Fruit fly (Drosophila melanogaster) whole organism, embryonic: ENCODE results near the gene CG43116.

Experiments
- Ada2b ChIP-seq: fragments of 200-800 bp; sonication (Bioruptor generic); IDR thresholded peaks from 2 replicates; pipeline ENCODE4 v1.3.6; 2022; ENCODE audit warnings: missing biosample characterization, missing genetic modification characterization
- Asciz ChIP-seq: fragments of 200-800 bp; sonication (Bioruptor generic); optimal IDR thresholded peaks from 2 replicates; lab custom pipeline; 2017; ENCODE audit warnings: missing biosample characterization, mild to moderate bottlenecking, missing genetic modification characterization, missing genetic modification reagents
- Atf6 ChIP-seq: fragments of 200-800 bp; sonication (Bioruptor generic); IDR thresholded peaks from 2 replicates; pipeline ENCODE4 v1.3.6; 2022; ENCODE audit warnings: missing biosample characterization, missing genetic modification characterization
- CG10267 ChIP-seq: fragments of 200-800 bp; sonication (Bioruptor generic); optimal IDR thresholded peaks from 2 replicates; lab custom pipeline; 2018; ENCODE audit warnings: missing biosample characterization, mild to moderate bottlenecking, missing genetic modification characterization, moderate library complexity
- CG11560 ChIP-seq: fragments of 200-800 bp; sonication (Bioruptor generic); IDR thresholded peaks from 3 replicates; pipeline ENCODE4 v1.3.6; 2022; ENCODE audit warnings: missing biosample characterization, missing genetic modification characterization
- CG11696 ChIP-seq: fragments of 200-800 bp; sonication (Bioruptor generic); IDR thresholded peaks from 2 replicates; pipeline ENCODE4 v1.3.6; 2022; ENCODE audit warnings: missing biosample characterization, missing genetic modification characterization
- CG12219 ChIP-seq: fragments of 200-800 bp; sonication (Bioruptor generic); optimal IDR thresholded peaks from 3 replicates; lab custom pipeline; 2018; ENCODE audit warnings: missing biosample characterization, mild to moderate bottlenecking, missing genetic modification characterization
- CG12744 ChIP-seq: fragments of 200-800 bp; sonication (Bioruptor generic); optimal IDR thresholded peaks from 2 replicates; lab custom pipeline; 2016; ENCODE audit warnings: missing biosample characterization, missing genetic modification characterization
- CG15514 ChIP-seq: fragments of 200-800 bp; sonication (Bioruptor generic); optimal IDR thresholded peaks from 3 replicates; lab custom pipeline; 2017; ENCODE audit warnings: missing biosample characterization, missing genetic modification characterization, mild to moderate bottlenecking, moderate library complexity, missing genetic modification reagents
- CG1603 ChIP-seq: fragments of 200-800 bp; sonication (Bioruptor generic); optimal IDR thresholded peaks from 2 replicates; lab custom pipeline; 2019; ENCODE audit warnings: missing biosample characterization, mild to moderate bottlenecking, missing genetic modification characterization, moderate library complexity
- CG17829 ChIP-seq: fragments of 200-800 bp; optimal IDR thresholded peaks from 2 replicates; lab custom pipeline; 2019; ENCODE audit warnings: missing biosample characterization, mild to moderate bottlenecking, missing genetic modification characterization, moderate library complexity
- CG18262 ChIP-seq: fragments of 200-800 bp; optimal IDR thresholded peaks from 3 replicates; lab custom pipeline; 2019; ENCODE audit warnings: missing biosample characterization, mild to moderate bottlenecking, missing genetic modification characterization, moderate library complexity
- CG2199 ChIP-seq: fragments of 200-800 bp; sonication (Bioruptor generic); IDR thresholded peaks from 3 replicates; pipeline ENCODE4 v1.3.6; 2022; ENCODE audit warnings: missing biosample characterization, missing genetic modification characterization
- CG33213 ChIP-seq: fragments of 200-800 bp; sonication (Bioruptor generic); optimal IDR thresholded peaks from 3 replicates; lab custom pipeline; 2016; ENCODE audit warnings: missing biosample characterization, missing genetic modification characterization
- CG3407 ChIP-seq: fragments of 200-800 bp; sonication (Bioruptor generic); optimal IDR thresholded peaks from 2 replicates; lab custom pipeline; 2018; ENCODE audit warnings: missing biosample characterization, mild to moderate bottlenecking, missing genetic modification characterization
- CG43689 ChIP-seq: fragments of 200-800 bp; sonication (Bioruptor generic); IDR thresholded peaks from 2 replicates; pipeline ENCODE4 v1.3.6; 2022; ENCODE audit warnings: missing biosample characterization, missing genetic modification characterization
- CG8290 ChIP-seq, 3 experiments: fragments of 200-800 bp; sonication (Bioruptor generic); optimal IDR thresholded peaks; 2 replicates each; lab custom pipeline; 2016 to 2019; ENCODE audit warnings: missing biosample characterization in 3 of 3, missing genetic modification characterization in 3 of 3, mild to moderate bottlenecking in 2 of 3, moderate library complexity in 1 of 3
- CG9727 ChIP-seq: fragments of 200-800 bp; sonication (Bioruptor generic); optimal IDR thresholded peaks from 3 replicates; lab custom pipeline; 2017; ENCODE audit warnings: missing biosample characterization, mild to moderate bottlenecking, missing genetic modification characterization
- Deaf1 ChIP-seq: fragments of 200-800 bp; optimal IDR thresholded peaks from 3 replicates; lab custom pipeline; 2019; ENCODE audit warnings: missing biosample characterization, mild to moderate bottlenecking, missing genetic modification characterization, moderate library complexity
- Doc3 ChIP-seq: fragments of 200-800 bp; sonication (Bioruptor generic); IDR thresholded peaks from 3 replicates; pipeline ENCODE4 v1.3.6; 2022; ENCODE audit warnings: missing biosample characterization, missing genetic modification characterization; ENCODE audit not compliant: partially characterized antibody
- Gug ChIP-seq: fragments of 200-800 bp; sonication (Bioruptor generic); IDR thresholded peaks from 4 replicates; pipeline ENCODE4 v1.3.6; 2022; ENCODE audit warnings: missing biosample characterization, missing genetic modification characterization
- HLHmδ ChIP-seq: fragments of 200-800 bp; sonication (Bioruptor generic); optimal IDR thresholded peaks from 2 replicates; lab custom pipeline; 2018; ENCODE audit warnings: missing biosample characterization, mild to moderate bottlenecking, missing genetic modification characterization, moderate library complexity
- HmgZ ChIP-seq: fragments of 200-800 bp; sonication (Bioruptor generic); optimal IDR thresholded peaks from 2 replicates; lab custom pipeline; 2018; ENCODE audit warnings: missing biosample characterization, mild to moderate bottlenecking, missing genetic modification characterization
- Hmx ChIP-seq: fragments of 200-800 bp; sonication (Bioruptor generic); optimal IDR thresholded peaks from 2 replicates; lab custom pipeline; 2016; ENCODE audit warnings: missing biosample characterization, missing genetic modification characterization
- Lim3 ChIP-seq: fragments of 200-800 bp; sonication (Bioruptor generic); IDR thresholded peaks from 2 replicates; pipeline ENCODE4 v1.3.6; 2022; ENCODE audit warnings: missing biosample characterization, missing genetic modification characterization
- Myb ChIP-seq: fragments of 200-800 bp; sonication (Bioruptor generic); optimal IDR thresholded peaks from 2 replicates; lab custom pipeline; 2016; ENCODE audit warnings: missing biosample characterization, missing genetic modification characterization
- Nf-YC ChIP-seq: fragments of 200-800 bp; optimal IDR thresholded peaks from 3 replicates; lab custom pipeline; 2019; ENCODE audit warnings: missing biosample characterization, mild to moderate bottlenecking, missing genetic modification characterization, moderate library complexity
- Oaz ChIP-seq: fragments of 200-800 bp; sonication (Bioruptor generic); IDR thresholded peaks from 2 replicates; pipeline ENCODE4 v1.3.6; 2022; ENCODE audit warnings: missing biosample characterization, missing genetic modification characterization
- PHDP ChIP-seq: fragments of 200-800 bp; sonication (Bioruptor generic); optimal IDR thresholded peaks from 3 replicates; lab custom pipeline; 2018; ENCODE audit warnings: missing biosample characterization, mild to moderate bottlenecking, missing genetic modification characterization, moderate library complexity
- Ravus ChIP-seq: fragments of 200-800 bp; sonication (Bioruptor generic); IDR thresholded peaks from 2 replicates; pipeline ENCODE4 v1.3.6; 2022; ENCODE audit warnings: missing biosample characterization, missing genetic modification characterization
- Scr ChIP-seq: fragments of 200-800 bp; sonication (Bioruptor generic); IDR thresholded peaks from 2 replicates; pipeline ENCODE4 v1.3.6; 2022; ENCODE audit warnings: missing biosample characterization, missing genetic modification characterization; ENCODE audit not compliant: partially characterized antibody
- Sox102F ChIP-seq: fragments of 200-800 bp; sonication (Bioruptor generic); optimal IDR thresholded peaks from 2 replicates; lab custom pipeline; 2018; ENCODE audit warnings: missing biosample characterization, mild to moderate bottlenecking, missing genetic modification characterization, moderate library complexity
- Vsx1 ChIP-seq: fragments of 200-800 bp; sonication (Bioruptor generic); optimal IDR thresholded peaks from 2 replicates; lab custom pipeline; 2017; ENCODE audit warnings: missing biosample characterization, mild to moderate bottlenecking, missing genetic modification characterization, missing genetic modification reagents
- cad ChIP-seq: fragments of >200 bp; optimal IDR thresholded peaks from 2 replicates; lab custom pipeline; 2017; ENCODE audit warnings: missing biosample characterization, missing genetic modification characterization
- dati ChIP-seq: fragments of 200-800 bp; sonication (Bioruptor generic); IDR thresholded peaks from 2 replicates; pipeline ENCODE4 v1.3.6; 2022; ENCODE audit warnings: missing biosample characterization, missing genetic modification characterization
- dmrt11E ChIP-seq: fragments of 200-800 bp; sonication (Bioruptor generic); optimal IDR thresholded peaks from 3 replicates; lab custom pipeline; 2018; ENCODE audit warnings: missing biosample characterization, mild to moderate bottlenecking, missing genetic modification characterization, moderate library complexity
- dmrt99B ChIP-seq: fragments of 200-800 bp; sonication (Bioruptor generic); optimal IDR thresholded peaks from 2 replicates; lab custom pipeline; 2018; ENCODE audit warnings: missing biosample characterization, mild to moderate bottlenecking, missing genetic modification characterization, moderate library complexity
- dysf ChIP-seq: fragments of 200-800 bp; sonication (Bioruptor generic); IDR thresholded peaks from 3 replicates; pipeline ENCODE4 v1.3.6; 2022; ENCODE audit warnings: missing biosample characterization, missing genetic modification characterization
- fd3F ChIP-seq: fragments of 200-800 bp; sonication (Bioruptor generic); optimal IDR thresholded peaks from 2 replicates; lab custom pipeline; 2018; ENCODE audit warnings: missing biosample characterization, mild to moderate bottlenecking, missing genetic modification characterization, moderate library complexity
- gfzf ChIP-seq: fragments of 200-800 bp; sonication (Bioruptor generic); optimal IDR thresholded peaks from 2 replicates; lab custom pipeline; 2016; ENCODE audit warnings: missing biosample characterization, mild to moderate bottlenecking, missing genetic modification characterization, moderate library complexity
- gro ChIP-seq: fragments of 200-800 bp; sonication (Bioruptor generic); optimal IDR thresholded peaks from 2 replicates; lab custom pipeline; 2016; ENCODE audit warnings: missing biosample characterization, missing genetic modification characterization
- insv ChIP-seq, 2 experiments: fragments of 200-800 bp; sonication (Bioruptor generic); optimal IDR thresholded peaks; 3 replicates each; lab custom pipeline; 2016 to 2018; ENCODE audit warnings: missing biosample characterization in 2 of 2, missing genetic modification characterization in 2 of 2
- luna ChIP-seq: fragments of 200-800 bp; sonication (Bioruptor generic); optimal IDR thresholded peaks from 2 replicates; lab custom pipeline; 2016; ENCODE audit warnings: missing biosample characterization, missing genetic modification characterization
- nerfin-1 ChIP-seq: fragments of 200-800 bp; sonication (Bioruptor generic); optimal IDR thresholded peaks from 3 replicates; lab custom pipeline; 2019; ENCODE audit warnings: missing biosample characterization, mild to moderate bottlenecking, missing genetic modification characterization, moderate library complexity
- pan ChIP-seq, 4 experiments: fragments of >200 bp in 3 of 4; fragments of 200-800 bp in 1 of 4; sonication (Bioruptor generic) in 1 of 4; optimal IDR thresholded peaks in 3 of 4; IDR thresholded peaks in 1 of 4; 2 replicates each; pipeline versions ENCODE4 v1.3.6 to Lab custom; 2017 to 2022; ENCODE audit warnings: missing biosample characterization in 2 of 4, missing genetic modification characterization in 2 of 4, mixed read lengths in 1 of 4
- prd ChIP-seq, 3 experiments: fragments of >200 bp in 2 of 3; fragments of 200-800 bp in 1 of 3; sonication (Bioruptor generic) in 1 of 3; optimal IDR thresholded peaks in 2 of 3; IDR thresholded peaks in 1 of 3; 2 replicates in 2 of 3; 3 replicates in 1 of 3; pipeline versions ENCODE4 v1.3.6 to Lab custom; 2017 to 2022; ENCODE audit warnings: missing biosample characterization in 1 of 3, missing genetic modification characterization in 1 of 3
- tap ChIP-seq: fragments of 200-800 bp; optimal IDR thresholded peaks from 3 replicates; lab custom pipeline; 2019; ENCODE audit warnings: missing biosample characterization, mild to moderate bottlenecking, missing genetic modification characterization, moderate library complexity
- tgo ChIP-seq: fragments of 200-800 bp; sonication (Bioruptor generic); IDR thresholded peaks from 3 replicates; pipeline ENCODE4 v1.3.6; 2022; ENCODE audit warnings: missing biosample characterization, missing genetic modification characterization
- vvl ChIP-seq: fragments of 200-800 bp; sonication (Bioruptor generic); IDR thresholded peaks from 2 replicates; pipeline ENCODE4 v1.3.6; 2022; ENCODE audit warnings: missing biosample characterization, missing genetic modification characterization
- zen ChIP-seq: fragments of 200-800 bp; sonication (Bioruptor generic); optimal IDR thresholded peaks from 3 replicates; lab custom pipeline; 2018; ENCODE audit warnings: missing biosample characterization, mild to moderate bottlenecking, missing genetic modification characterization, moderate library complexity

The CG43116 gene

DNA sequence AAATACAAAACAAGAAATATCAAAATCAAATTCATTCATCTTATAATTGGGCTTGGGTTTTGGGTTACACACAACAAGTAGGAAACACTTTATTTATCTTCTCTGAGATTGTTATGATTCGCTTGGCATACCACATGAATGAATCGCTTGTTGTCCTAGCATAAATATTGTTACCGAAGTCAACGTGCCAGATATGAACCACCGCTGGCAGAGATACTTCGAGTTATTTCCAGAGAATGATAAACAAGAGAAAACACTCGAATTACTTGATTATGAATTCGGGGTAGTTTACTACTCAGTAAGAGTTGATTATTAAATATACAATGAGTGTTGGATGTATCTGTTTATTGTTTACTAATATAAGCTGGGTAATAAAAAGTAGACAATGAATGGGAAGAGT is 14.7 kb upstream of the CG43116 start (continued):
- no peak for TF ChIP-seq CG43689 (GFP tag; lab: Robert Waterston, UW)
- peak; percentile 40 for TF ChIP-seq PHDP
- TF ChIP-seq CG2199 (GFP tag; lab: Robert Waterston, UW), result peak; percentile 87
- peak; percentile 44 for TF ChIP-seq Asciz (GFP tag; lab: Kevin White, UChicago)
- TF ChIP-seq CG17829 (tag; lab: Kevin White, UChicago), result no peak
- no peak for TF ChIP-seq Nf-YC (tag; lab: Kevin White, UChicago)
- peak; percentile 37 for TF ChIP-seq CG12219 (GFP tag; lab: Kevin White, UChicago)
- no peak for TF ChIP-seq cad (GFP tag; lab: Kevin White, UChicago)
- no peak for TF ChIP-seq Sox102F
- peak; percentile 57 for TF ChIP-seq nerfin-1 (tag; lab: Kevin White, UChicago)
- TF ChIP-seq Ravus (GFP tag; lab: Robert Waterston, UW), result no peak
- TF ChIP-seq HLHmδ (GFP tag; lab: Kevin White, UChicago), result peak; percentile 95
- peak; percentile 49 for TF ChIP-seq Vsx1 (GFP tag; lab: Kevin White, UChicago)
- no peak for TF ChIP-seq Atf6 (GFP tag; lab: Robert Waterston, UW)
- no peak for TF ChIP-seq prd (optimal IDR thresholded peaks at IDR 0.05; lab: Kevin White, UChicago)
- TF ChIP-seq prd (GFP tag; IDR thresholded peaks at IDR 0.05; lab: Robert Waterston, UW), result no peak
- no peak for TF ChIP-seq Doc3 (GFP tag; lab: Robert Waterston, UW)
- TF ChIP-seq pan (optimal IDR thresholded peaks at IDR 0.05; lab: Kevin White, UChicago), result no peak
- no peak for TF ChIP-seq pan (GFP tag; optimal IDR thresholded peaks at IDR 0.05 in 1 of 2, IDR thresholded peaks at IDR 0.05 in 1 of 2)
- TF ChIP-seq fd3F (GFP tag; lab: Kevin White, UChicago), result no peak
- TF ChIP-seq insv (GFP tag; optimal IDR thresholded peaks at IDR 0.05; lab: Kevin White, UChicago), result no peak
- no peak for TF ChIP-seq Hmx (GFP tag; lab: Kevin White, UChicago)
- TF ChIP-seq CG15514 (GFP tag; lab: Kevin White, UChicago), result peak; percentile 1
- peak; percentile 54 for TF ChIP-seq CG9727 (GFP tag; lab: Kevin White, UChicago)
- no peak for TF ChIP-seq CG12744 (GFP tag; lab: Kevin White, UChicago)
- no peak for TF ChIP-seq CG11696
- TF ChIP-seq luna (GFP tag; lab: Kevin White, UChicago), result no peak
- no peak for TF ChIP-seq gfzf
- no peak for TF ChIP-seq CG11560 (tag; lab: Robert Waterston, UW)
- TF ChIP-seq dati (GFP tag; lab: Robert Waterston, UW), result no peak
- no peak for TF ChIP-seq Lim3 (GFP tag; lab: Robert Waterston, UW)
- TF ChIP-seq Ada2b (GFP tag; lab: Robert Waterston, UW), result no peak
- peak; percentile 43 for TF ChIP-seq CG1603 (tag; lab: Kevin White, UChicago)
- no peak for TF ChIP-seq Scr (GFP tag; lab: Robert Waterston, UW)
- TF ChIP-seq Oaz, result no peak
- TF ChIP-seq CG33213, result peak; percentile 32
- TF ChIP-seq Gug (GFP tag; lab: Robert Waterston, UW), result no peak
- TF ChIP-seq CG10267 (tag; lab: Kevin White, UChicago), result peak; percentile 21
- no peak for TF ChIP-seq dysf (GFP tag; lab: Robert Waterston, UW)
- no peak for TF ChIP-seq zen (tag; lab: Kevin White, UChicago)
- peak; percentile 52 for TF ChIP-seq CG18262 (tag; lab: Kevin White, UChicago)
- peak; percentile 3 for TF ChIP-seq Deaf1 (tag; lab: Kevin White, UChicago)
- TF ChIP-seq dmrt11E, result peak; percentile 66
- TF ChIP-seq Myb (GFP tag; lab: Kevin White, UChicago), result no peak
- TF ChIP-seq vvl (GFP tag; lab: Robert Waterston, UW), result no peak
- TF ChIP-seq dmrt99B (tag; lab: Kevin White, UChicago), result peak; percentile 9
- peak; percentile 31 for TF ChIP-seq tap
- peak; percentile 41 for TF ChIP-seq CG8290 (GFP tag; optimal IDR thresholded peaks at IDR 0.05; lab: Kevin White, UChicago)
- TF ChIP-seq CG8290 (tag; optimal IDR thresholded peaks at IDR 0.05; lab: Kevin White, UChicago), result peak; percentile 44 to 58
- peak; percentile 47 for TF ChIP-seq CG3407 (GFP tag; lab: Kevin White, UChicago)
- no peak for TF ChIP-seq gro (GFP tag; lab: Kevin White, UChicago)
- no peak for TF ChIP-seq HmgZ (tag; lab: Kevin White, UChicago)
- TF ChIP-seq tgo (GFP tag; lab: Robert Waterston, UW), result no peak
